Worm (Caenorhabditis elegans) whole organism, L2 larva: ENCODE data around the gene W02H5.8.
"Not testable (repeated sequence)": the region's sequence is repeated elsewhere in the genome, so short reads cannot be mapped to it uniquely, and the experiment has no call there.

Experiments used
- mab-5 ChIP-seq: fragments of 150-350 bp; optimal IDR thresholded peaks from 2 replicates; lab custom pipeline; 2014; ENCODE audit warnings: missing biosample characterization, missing genetic modification characterization
- nhr-10 ChIP-seq: sonication (generic microtip); optimal IDR thresholded peaks from 2 replicates; lab custom pipeline; 2017; ENCODE audit warnings: missing biosample characterization, missing genetic modification characterization
- ztf-1 ChIP-seq: fragments of 200-800 bp; sonication (Bioruptor generic); conservative IDR thresholded peaks from 2 replicates; pipeline ENCODE4 v1.3.6; 2022; ENCODE audit warnings: missing genetic modification characterization, missing compliant biosample characterization

Gene W02H5.8

DNA sequence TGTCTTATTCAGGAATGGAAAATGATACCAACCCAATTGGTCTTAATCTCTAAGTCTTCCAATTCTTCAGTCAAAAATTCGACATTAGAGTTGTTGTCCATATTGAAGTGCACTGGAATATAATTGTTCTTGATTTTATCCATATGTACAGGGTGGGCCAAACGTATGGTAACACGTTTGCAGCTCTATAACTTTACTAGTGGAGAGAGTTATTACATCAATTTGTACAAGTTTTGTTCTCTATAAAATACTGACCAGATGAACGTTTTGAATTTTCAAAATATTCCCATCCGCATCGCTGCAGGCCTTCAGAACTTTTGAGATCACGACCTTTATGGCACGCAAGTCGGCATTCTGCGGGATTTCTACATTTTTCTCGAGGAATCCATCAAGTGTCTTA is 53.6 kb downstream of the W02H5.8 start, which contains the start of gene F53E10.5:
Gene F53E10.5, minus strand, starts transcription at position 101 of the 400 bp plus-strand sequence.
- TF ChIP-seq nhr-10; ztf-1 (GFP tag; lab: Robert Waterston, UW); mab-5 (tag; lab: Kevin White, UChicago): not testable (repeated sequence)
